Worm (Caenorhabditis elegans): ENCODE data around the gene F18A1.1.

F18A1.1 gene

ce11 chrII:7705152-7705551 is 20.5 kb downstream of the F18A1.1 start, which contains the start of gene B0495.7:
Gene B0495.7 (minus strand): TSS chrII:7705233.
- TF ChIP-seq scrt-1 (GFP tag; IDR thresholded peaks at IDR 0.05) (no peak), ceh-36 (tag; optimal IDR thresholded peaks at IDR 0.05) (no peak), F13C5.2 (tag; optimal IDR thresholded peaks at IDR 0.05) (no peak), ama-1 (optimal IDR thresholded peaks at IDR 0.05) (no peak), B0310.2 (tag; optimal IDR thresholded peaks at IDR 0.05) (no peak), pes-1 (GFP tag; IDR thresholded peaks at IDR 0.05) (no peak), ets-7 (tag; optimal IDR thresholded peaks at IDR 0.05) (no peak)

ce11 chrII:7707383-7707782 is 22.7 kb downstream of the F18A1.1 start, which contains the start of gene luc-7L:
Gene luc-7L (minus strand): TSS chrII:7707483.
- TF ChIP-seq tra-4 (tag; optimal IDR thresholded peaks at IDR 0.05): no peak
- no peak for TF ChIP-seq scrt-1 (GFP tag; IDR thresholded peaks at IDR 0.05)
- TF ChIP-seq B0310.2 (tag; optimal IDR thresholded peaks at IDR 0.05): no peak
- no peak for TF ChIP-seq aly-1 (tag; optimal IDR thresholded peaks at IDR 0.05)
- TF ChIP-seq ceh-13 (GFP tag; optimal IDR thresholded peaks at IDR 0.05): no peak
- no peak for TF ChIP-seq hmg-4 (GFP tag; optimal IDR thresholded peaks at IDR 0.05)
- TF ChIP-seq tbx-37 (GFP tag; conservative IDR thresholded peaks at IDR 0.05): no peak
- no peak for TF ChIP-seq ets-7 (tag; optimal IDR thresholded peaks at IDR 0.05)
- TF ChIP-seq F13C5.2 (tag; optimal IDR thresholded peaks at IDR 0.05): no peak
- TF ChIP-seq tbx-11 (GFP tag; IDR thresholded peaks at IDR 0.05): no peak
- no peak for TF ChIP-seq flt-1 (GFP tag; IDR thresholded peaks at IDR 0.05)
- no peak for TF ChIP-seq ceh-36 (tag; optimal IDR thresholded peaks at IDR 0.05)
- no peak for TF ChIP-seq pes-1 (GFP tag; IDR thresholded peaks at IDR 0.05)
- no peak for TF ChIP-seq ama-1 (optimal IDR thresholded peaks at IDR 0.05)
- no peak for TF ChIP-seq hnd-1 (tag; optimal IDR thresholded peaks at IDR 0.05)
- TF ChIP-seq sea-1 (GFP tag; conservative IDR thresholded peaks at IDR 0.05): no peak

ce11 chrII:7708540-7708939 is 23.9 kb downstream of the F18A1.1 start, which contains the start of gene B0495.9:
Gene B0495.9 (minus strand): TSS chrII:7708710.
- TF ChIP-seq tra-4 (tag; optimal IDR thresholded peaks at IDR 0.05) (peak; percentile 66), scrt-1 (GFP tag; IDR thresholded peaks at IDR 0.05) (peak; percentile 90), ceh-13 (GFP tag; optimal IDR thresholded peaks at IDR 0.05) (peak; percentile 80), F13C5.2 (tag; optimal IDR thresholded peaks at IDR 0.05) (peak; percentile 95), flt-1 (GFP tag; IDR thresholded peaks at IDR 0.05) (peak; percentile 85), hmbx-1 (tag; optimal IDR thresholded peaks at IDR 0.05) (peak; percentile 49), ceh-36 (tag; optimal IDR thresholded peaks at IDR 0.05) (peak; percentile 77), tbx-37 (GFP tag; conservative IDR thresholded peaks at IDR 0.05) (peak; percentile 81), tbx-11 (GFP tag; IDR thresholded peaks at IDR 0.05) (peak; percentile 84), sea-1 (GFP tag; conservative IDR thresholded peaks at IDR 0.05) (peak; percentile 91), hmg-4 (GFP tag; optimal IDR thresholded peaks at IDR 0.05) (peak; percentile 91), ets-7 (tag; optimal IDR thresholded peaks at IDR 0.05) (peak; percentile 91), hnd-1 (tag; optimal IDR thresholded peaks at IDR 0.05) (peak; percentile 77), B0310.2 (tag; optimal IDR thresholded peaks at IDR 0.05) (peak; percentile 76), ama-1 (optimal IDR thresholded peaks at IDR 0.05) (no peak), pes-1 (GFP tag; IDR thresholded peaks at IDR 0.05) (peak; percentile 91), aly-1 (tag; optimal IDR thresholded peaks at IDR 0.05) (peak; percentile 83)

ce11 chrII:7709301-7709754 is 24.6 kb downstream of the F18A1.1 start, which contains the start of gene sre-1:
Gene sre-1 (plus strand): TSS chrII:7709704.
- TF ChIP-seq sea-1 (GFP tag; conservative IDR thresholded peaks at IDR 0.05) (no peak), tbx-11 (GFP tag; IDR thresholded peaks at IDR 0.05) (no peak), B0310.2 (tag; optimal IDR thresholded peaks at IDR 0.05) (no peak), ama-1 (optimal IDR thresholded peaks at IDR 0.05) (no peak), pes-1 (GFP tag; IDR thresholded peaks at IDR 0.05) (no peak), flt-1 (GFP tag; IDR thresholded peaks at IDR 0.05) (no peak), F13C5.2 (tag; optimal IDR thresholded peaks at IDR 0.05) (no peak), scrt-1 (GFP tag; IDR thresholded peaks at IDR 0.05) (no peak), tra-4 (tag; optimal IDR thresholded peaks at IDR 0.05) (no peak), hmbx-1 (tag; optimal IDR thresholded peaks at IDR 0.05) (no peak), hnd-1 (tag; optimal IDR thresholded peaks at IDR 0.05) (no peak), aly-1 (tag; optimal IDR thresholded peaks at IDR 0.05) (no peak)

ce11 chrII:7714614-7715186 is 30.0 kb downstream of the F18A1.1 start:
- no peak for TF ChIP-seq sea-1 (GFP tag; conservative IDR thresholded peaks at IDR 0.05)
- TF ChIP-seq hmg-4 (GFP tag; optimal IDR thresholded peaks at IDR 0.05): no peak
- TF ChIP-seq ets-7 (tag; optimal IDR thresholded peaks at IDR 0.05): no peak
- TF ChIP-seq hnd-1 (tag; optimal IDR thresholded peaks at IDR 0.05): no peak
- no peak for TF ChIP-seq flt-1 (GFP tag; IDR thresholded peaks at IDR 0.05)
- no peak for TF ChIP-seq tbx-37 (GFP tag; conservative IDR thresholded peaks at IDR 0.05)
- no peak for TF ChIP-seq tra-4 (tag; optimal IDR thresholded peaks at IDR 0.05)
- TF ChIP-seq pes-1 (GFP tag; IDR thresholded peaks at IDR 0.05): no peak
- TF ChIP-seq ceh-13 (GFP tag; optimal IDR thresholded peaks at IDR 0.05): no peak
- TF ChIP-seq hmbx-1 (tag; optimal IDR thresholded peaks at IDR 0.05): no peak
- TF ChIP-seq ama-1 (optimal IDR thresholded peaks at IDR 0.05): no peak
- no peak for TF ChIP-seq ceh-36 (tag; optimal IDR thresholded peaks at IDR 0.05)
- TF ChIP-seq aly-1 (tag; optimal IDR thresholded peaks at IDR 0.05): no peak
- TF ChIP-seq scrt-1 (GFP tag; IDR thresholded peaks at IDR 0.05): no peak
- no peak for TF ChIP-seq tbx-11 (GFP tag; IDR thresholded peaks at IDR 0.05)
- no peak for TF ChIP-seq B0310.2 (tag; optimal IDR thresholded peaks at IDR 0.05)
- no peak for TF ChIP-seq F13C5.2 (tag; optimal IDR thresholded peaks at IDR 0.05)

- TF ChIP-seq ets-7 (tag; optimal IDR thresholded peaks at IDR 0.05): no peak
- no peak for TF ChIP-seq ceh-13 (GFP tag; optimal IDR thresholded peaks at IDR 0.05)
- TF ChIP-seq hmbx-1 (tag; optimal IDR thresholded peaks at IDR 0.05): no peak
- no peak for TF ChIP-seq ceh-36 (tag; optimal IDR thresholded peaks at IDR 0.05)
- TF ChIP-seq tbx-11 (GFP tag; IDR thresholded peaks at IDR 0.05): no peak
- TF ChIP-seq F13C5.2 (tag; optimal IDR thresholded peaks at IDR 0.05): no peak
Measured at ce11 chrII:7716112-7716511, 31.4 kb downstream of the F18A1.1 start.

ce11 chrII:7718491-7718890 is 33.8 kb downstream of the F18A1.1 start, which contains the start of gene cpna-5:
Gene cpna-5 (minus strand): TSS chrII:7718591.
- TF ChIP-seq flt-1 (GFP tag; IDR thresholded peaks at IDR 0.05): no peak
- no peak for TF ChIP-seq ceh-36 (tag; optimal IDR thresholded peaks at IDR 0.05)
- TF ChIP-seq sea-1 (GFP tag; conservative IDR thresholded peaks at IDR 0.05): no peak
- no peak for TF ChIP-seq pes-1 (GFP tag; IDR thresholded peaks at IDR 0.05)
- TF ChIP-seq ama-1 (optimal IDR thresholded peaks at IDR 0.05): no peak
- TF ChIP-seq hnd-1 (tag; optimal IDR thresholded peaks at IDR 0.05): no peak
- no peak for TF ChIP-seq aly-1 (tag; optimal IDR thresholded peaks at IDR 0.05)
- no peak for TF ChIP-seq scrt-1 (GFP tag; IDR thresholded peaks at IDR 0.05)
- TF ChIP-seq ceh-13 (GFP tag; optimal IDR thresholded peaks at IDR 0.05): no peak
- no peak for TF ChIP-seq tbx-11 (GFP tag; IDR thresholded peaks at IDR 0.05)
- TF ChIP-seq tbx-37 (GFP tag; conservative IDR thresholded peaks at IDR 0.05): no peak
- TF ChIP-seq ets-7 (tag; optimal IDR thresholded peaks at IDR 0.05): no peak
- TF ChIP-seq tra-4 (tag; optimal IDR thresholded peaks at IDR 0.05): no peak
- TF ChIP-seq hmg-4 (GFP tag; optimal IDR thresholded peaks at IDR 0.05): no peak
